Worm (Caenorhabditis elegans): ENCODE data around the gene apc-10.

DNA sequence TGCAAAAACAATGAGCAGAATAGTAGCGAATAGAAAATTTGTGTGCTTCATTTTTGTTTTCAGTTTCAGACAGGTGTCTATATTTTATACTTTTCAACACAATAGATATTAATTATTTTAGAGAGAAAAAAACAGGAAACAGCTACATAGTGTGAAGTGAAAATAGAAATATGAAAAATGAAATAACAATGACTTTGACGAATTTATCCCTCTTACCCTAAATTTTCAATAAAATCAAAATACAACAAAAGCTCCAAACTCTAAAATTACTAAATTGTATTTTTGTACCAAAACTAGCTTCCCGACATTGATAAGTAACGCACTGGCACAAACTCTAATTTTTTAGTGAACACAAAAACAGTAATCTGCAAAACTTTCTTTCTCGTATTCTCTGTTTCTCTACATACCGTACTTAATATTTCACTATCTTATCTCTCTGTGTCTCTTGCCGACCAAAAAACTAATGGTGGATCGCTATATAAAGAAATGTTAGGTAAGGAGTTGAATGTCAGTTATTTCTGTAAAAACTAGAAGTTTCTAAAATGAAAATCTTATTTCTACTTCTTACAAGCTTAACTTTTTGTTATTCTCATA is 30.9 kb downstream of the apc-10 start, which contains the start of the genes col-151 and ugt-1:
- TF ChIP-seq nfya-1 (tag; optimal IDR thresholded peaks at IDR 0.05) (no peak), nhr-11 (tag; optimal IDR thresholded peaks at IDR 0.05) (no peak), hlh-15 (tag; optimal IDR thresholded peaks at IDR 0.05) (no peak), pqm-1 (tag; optimal IDR thresholded peaks at IDR 0.05) (no peak), dve-1 (tag; optimal IDR thresholded peaks at IDR 0.05) (no peak), ceh-9 (tag; optimal IDR thresholded peaks at IDR 0.05) (no peak)
